Fruit fly (Drosophila melanogaster): ENCODE measurements around the gene Blos4.

Gene Blos4

DNA sequence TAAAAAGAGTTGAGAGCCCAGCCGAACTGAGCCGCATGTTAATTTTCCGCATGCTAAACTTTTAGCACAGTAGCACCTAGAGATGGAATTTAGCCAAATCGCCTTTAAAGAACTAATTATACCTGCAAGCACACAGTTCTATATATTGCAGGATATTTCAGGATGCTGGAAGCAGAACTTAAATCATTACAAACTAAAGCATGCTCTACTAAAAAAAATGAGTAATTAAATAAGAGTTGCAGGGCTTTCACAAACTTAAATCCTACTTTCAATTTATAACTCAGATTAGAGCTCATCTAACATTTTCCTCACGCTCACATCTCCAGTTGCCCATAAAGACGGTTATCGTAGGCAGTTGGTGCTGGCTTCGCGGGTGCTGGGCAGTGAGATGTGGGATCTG, 45.8 kb downstream of the Blos4 start:
- no peak for TF ChIP-seq Dll (optimal IDR thresholded peaks at IDR 0.05)
- TF ChIP-seq EcR (GFP tag; optimal IDR thresholded peaks at IDR 0.05): no peak
- no peak for TF ChIP-seq psq (optimal IDR thresholded peaks at IDR 0.05)
- TF ChIP-seq pan (optimal IDR thresholded peaks at IDR 0.05): no peak
- TF ChIP-seq CG8478 (optimal IDR thresholded peaks at IDR 0.05): no peak
- no peak for TF ChIP-seq usp (GFP tag; optimal IDR thresholded peaks at IDR 0.05)

DNA sequence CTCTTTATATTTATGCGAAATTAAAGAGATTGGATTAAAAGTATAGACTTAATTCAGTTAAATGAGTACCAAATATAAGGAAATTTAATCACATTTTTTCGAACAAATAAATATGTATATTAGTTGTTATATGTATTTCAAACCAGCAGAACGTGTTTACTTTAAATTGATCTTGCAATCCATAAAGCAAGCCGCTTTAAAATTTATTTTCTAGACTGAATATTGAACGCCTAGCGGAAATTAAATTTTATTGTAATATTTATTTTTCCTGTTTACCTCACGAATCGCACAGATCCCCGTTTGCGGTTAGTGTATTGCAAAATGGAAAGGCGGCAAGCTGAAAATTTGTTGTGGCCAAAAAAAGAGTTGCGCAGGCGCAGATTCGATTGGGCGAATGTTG, 48.5 kb downstream of the Blos4 start:
- TF ChIP-seq CG8478 (optimal IDR thresholded peaks at IDR 0.05): no peak
- no peak for TF ChIP-seq Dll (optimal IDR thresholded peaks at IDR 0.05)
- no peak for TF ChIP-seq EcR (GFP tag; optimal IDR thresholded peaks at IDR 0.05)
- TF ChIP-seq pan (optimal IDR thresholded peaks at IDR 0.05): no peak
- no peak for TF ChIP-seq psq (optimal IDR thresholded peaks at IDR 0.05)
- no peak for TF ChIP-seq usp (GFP tag; optimal IDR thresholded peaks at IDR 0.05)

- TF ChIP-seq pan (optimal IDR thresholded peaks at IDR 0.05): no peak
Observed at dm6 chr3L:10927953-10928352, 49.1 kb downstream of the Blos4 start.

DNA sequence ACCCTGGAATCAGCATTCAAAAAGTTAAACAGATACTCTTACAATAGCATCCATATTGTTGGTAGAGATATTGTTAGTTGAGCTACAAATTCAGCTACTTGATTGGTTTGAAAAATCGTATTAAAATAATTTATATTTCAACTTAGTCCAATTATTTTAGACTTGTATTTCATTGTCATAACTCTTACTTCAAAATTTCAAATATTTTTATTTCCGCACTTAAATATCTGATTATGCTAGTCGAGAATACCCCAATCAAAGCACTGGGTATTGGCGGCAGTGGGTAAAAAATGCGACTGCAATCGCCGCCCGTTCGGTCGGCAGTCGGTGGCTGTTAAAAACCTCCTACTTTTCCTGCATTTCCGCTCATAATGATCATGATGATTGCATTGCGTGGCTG, 49.9 kb downstream of the Blos4 start:
- TF ChIP-seq Dll (optimal IDR thresholded peaks at IDR 0.05) (no peak), EcR (GFP tag; optimal IDR thresholded peaks at IDR 0.05) (no peak), usp (GFP tag; optimal IDR thresholded peaks at IDR 0.05) (no peak), pan (optimal IDR thresholded peaks at IDR 0.05) (peak; percentile 86), psq (optimal IDR thresholded peaks at IDR 0.05) (no peak)

Data from whole organism.